Fruit fly (Drosophila melanogaster): ENCODE data around the gene CG8028.

CG8028 gene

dm6 chrX:19261528-19262102, 18.5 kb downstream of the CG8028 start, which contains the start of gene Vav (continued):
- TF ChIP-seq hbn (GFP tag; IDR thresholded peaks at IDR 0.05; ENCODE audit: partially characterized antibody) (no peak), CG2889 (GFP tag; IDR thresholded peaks at IDR 0.05) (no peak), CG7357 (GFP tag; IDR thresholded peaks at IDR 0.05) (no peak), CG10462 (GFP tag; optimal IDR thresholded peaks at IDR 0.05) (no peak), Nf-YB (GFP tag; optimal IDR thresholded peaks at IDR 0.05) (no peak), ci (GFP tag; IDR thresholded peaks at IDR 0.05) (no peak), peb (GFP tag; IDR thresholded peaks at IDR 0.05) (no peak), Hand (GFP tag; optimal IDR thresholded peaks at IDR 0.05) (no peak), CrebB (tag; optimal IDR thresholded peaks at IDR 0.05) (peak; percentile 40), eve (GFP tag; optimal IDR thresholded peaks at IDR 0.05) (no peak), zfh1 (GFP tag; IDR thresholded peaks at IDR 0.05) (no peak), CG15514 (GFP tag; optimal IDR thresholded peaks at IDR 0.05) (peak; percentile 38), CTCF (GFP tag; optimal IDR thresholded peaks at IDR 0.05) (peak; percentile 68), Scr (GFP tag; IDR thresholded peaks at IDR 0.05; ENCODE audit: partially characterized antibody) (peak; percentile 47), Camta (GFP tag; optimal IDR thresholded peaks at IDR 0.05) (no peak), CG9797 (GFP tag; optimal IDR thresholded peaks at IDR 0.05) (peak; percentile 29), Atf-2 (GFP tag; optimal IDR thresholded peaks at IDR 0.05) (no peak), D19B (GFP tag; optimal IDR thresholded peaks at IDR 0.05) (no peak), H2.0 (GFP tag; IDR thresholded peaks at IDR 0.05) (no peak), nmo (GFP tag; optimal IDR thresholded peaks at IDR 0.05) (no peak), CG13424 (tag; optimal IDR thresholded peaks at IDR 0.05) (no peak), Rfx (GFP tag; IDR thresholded peaks at IDR 0.05) (no peak), ind (GFP tag; optimal IDR thresholded peaks at IDR 0.05) (no peak), CG7928 (GFP tag; optimal IDR thresholded peaks at IDR 0.05) (no peak), dati (GFP tag; IDR thresholded peaks at IDR 0.05) (no peak), ERR (GFP tag; optimal IDR thresholded peaks at IDR 0.05) (no peak), CG10959 (GFP tag; IDR thresholded peaks at IDR 0.05) (no peak), CG1602 (GFP tag; optimal IDR thresholded peaks at IDR 0.05) (no peak), zen (tag; optimal IDR thresholded peaks at IDR 0.05) (peak; percentile 12), Hsf (GFP tag; optimal IDR thresholded peaks at IDR 0.05) (no peak), tgo (GFP tag; IDR thresholded peaks at IDR 0.05) (no peak), NfI (GFP tag; optimal IDR thresholded peaks at IDR 0.05) (no peak), Atf6 (GFP tag; IDR thresholded peaks at IDR 0.05) (no peak), CG14441 (GFP tag; IDR thresholded peaks at IDR 0.05) (no peak), CG10431 (GFP tag; optimal IDR thresholded peaks at IDR 0.05) (no peak), lbe (GFP tag; optimal IDR thresholded peaks at IDR 0.05) (no peak), CG12299 (tag; optimal IDR thresholded peaks at IDR 0.05) (peak; percentile 18), CHES-1-like (GFP tag; optimal IDR thresholded peaks at IDR 0.05) (no peak), fd102C (GFP tag; optimal IDR thresholded peaks at IDR 0.05) (no peak), lmd (GFP tag; IDR thresholded peaks at IDR 0.05) (no peak), CG8281 (tag; optimal IDR thresholded peaks at IDR 0.05) (no peak), CG11247 (GFP tag; IDR thresholded peaks at IDR 0.05) (no peak), CG17359 (tag; optimal IDR thresholded peaks at IDR 0.05) (no peak), cad (GFP tag; optimal IDR thresholded peaks at IDR 0.05) (no peak), Asciz (GFP tag; optimal IDR thresholded peaks at IDR 0.05) (no peak), HLH54F (GFP tag; optimal IDR thresholded peaks at IDR 0.05) (no peak), BEAF-32 (GFP tag; optimal IDR thresholded peaks at IDR 0.05) (peak; percentile 36), CG8388 (GFP tag; optimal IDR thresholded peaks at IDR 0.05) (no peak), toy (GFP tag; IDR thresholded peaks at IDR 0.05) (no peak), fru (optimal IDR thresholded peaks at IDR 0.05) (no peak), CG7271 (tag; optimal IDR thresholded peaks at IDR 0.05) (no peak), run (tag; optimal IDR thresholded peaks at IDR 0.05) (no peak), Bteb2 (GFP tag; optimal IDR thresholded peaks at IDR 0.05) (no peak)
